Fruit fly (Drosophila melanogaster): ENCODE results near the gene Nepl6.

The Nepl6 gene

dm6 chr2L:6351809-6352182 lies 33.5 kb downstream of the Nepl6 start (continued):
- TF ChIP-seq bsh (GFP tag; optimal IDR thresholded peaks at IDR 0.05) (peak in 1 of 2 experiments; percentile 66), CG7963 (GFP tag; IDR thresholded peaks at IDR 0.05; ENCODE audit: partially characterized antibody) (no peak), ab (GFP tag; optimal IDR thresholded peaks at IDR 0.05) (peak; percentile 11), CG1529 (GFP tag; optimal IDR thresholded peaks at IDR 0.05) (peak; percentile 21), croc (GFP tag; conservative IDR thresholded peaks at IDR 0.05) (peak; percentile 59; the same call in 2 of the 3 replicates), CG13894 (tag; optimal IDR thresholded peaks at IDR 0.05) (peak; percentile 88), sna (GFP tag; IDR thresholded peaks at IDR 0.05; ENCODE audit: partially characterized antibody) (no peak), CG2875 (GFP tag; optimal IDR thresholded peaks at IDR 0.05) (no peak), CG3995 (GFP tag; optimal IDR thresholded peaks at IDR 0.05) (peak; percentile 44), CG6254 (GFP tag; optimal IDR thresholded peaks at IDR 0.05) (no peak), Camta (GFP tag; optimal IDR thresholded peaks at IDR 0.05) (peak; percentile 64), nerfin-2 (GFP tag; IDR thresholded peaks at IDR 0.05; ENCODE audit: partially characterized antibody) (no peak), Fer2 (tag; optimal IDR thresholded peaks at IDR 0.05) (peak; percentile 83), CG9609 (GFP tag; optimal IDR thresholded peaks at IDR 0.05) (peak; percentile 51), scrt (GFP tag; optimal IDR thresholded peaks at IDR 0.05) (peak; percentile 77), CG16815 (GFP tag; optimal IDR thresholded peaks at IDR 0.05) (peak; percentile 81), CG5953 (GFP tag; IDR thresholded peaks at IDR 0.05) (peak; percentile 35), ind (GFP tag; optimal IDR thresholded peaks at IDR 0.05) (peak; percentile 85), CG32772 (GFP tag; IDR thresholded peaks at IDR 0.05) (peak; percentile 81), CG11696 (GFP tag; IDR thresholded peaks at IDR 0.05) (0 out of 2 replicates have a peak, but pooled peaks have one; percentile 44), CG13296 (GFP tag; optimal IDR thresholded peaks at IDR 0.05) (peak; percentile 86), ttk (GFP tag; IDR thresholded peaks at IDR 0.05) (peak; percentile 79), hbn (GFP tag; IDR thresholded peaks at IDR 0.05; ENCODE audit: partially characterized antibody) (no peak), hb (GFP tag; IDR thresholded peaks at IDR 0.05; ENCODE audit: partially characterized antibody) (no peak), CG10543 (GFP tag; optimal IDR thresholded peaks at IDR 0.05) (peak; percentile 90), CG2202 (tag; optimal IDR thresholded peaks at IDR 0.05) (no peak), Kr (GFP tag; optimal IDR thresholded peaks at IDR 0.05) (no peak), Xrp1 (GFP tag; IDR thresholded peaks at IDR 0.05) (peak; percentile 81), Neu2 (GFP tag; optimal IDR thresholded peaks at IDR 0.05; ENCODE audit: borderline replicate concordance) (no peak), Asciz (GFP tag; optimal IDR thresholded peaks at IDR 0.05) (peak; percentile 45), NC2α (GFP tag; optimal IDR thresholded peaks at IDR 0.05) (peak; percentile 27), CG4854 (GFP tag; optimal IDR thresholded peaks at IDR 0.05) (peak; percentile 50), org-1 (GFP tag; optimal IDR thresholded peaks at IDR 0.05) (peak; percentile 78), gce (GFP tag; IDR thresholded peaks at IDR 0.05) (peak; percentile 66; the same call in 1 of the 3 replicates), GATAe (GFP tag; conservative IDR thresholded peaks at IDR 0.05) (peak; percentile 88), amos (GFP tag; IDR thresholded peaks at IDR 0.05; ENCODE audit: partially characterized antibody) (peak; percentile 38; the same call in 1 of the 2 replicates), YL-1 (GFP tag; optimal IDR thresholded peaks at IDR 0.05) (no peak), bigmax (GFP tag; optimal IDR thresholded peaks at IDR 0.05) (no peak), CG11504 (tag; optimal IDR thresholded peaks at IDR 0.05) (peak; percentile 91), Pdp1 (GFP tag; optimal IDR thresholded peaks at IDR 0.05) (peak; percentile 85 to 94), B-H1 (GFP tag; IDR thresholded peaks at IDR 0.05) (peak; percentile 78), tna (GFP tag; IDR thresholded peaks at IDR 0.05; ENCODE audit: partially characterized antibody) (no peak), B-H2 (GFP tag; optimal IDR thresholded peaks at IDR 0.05) (peak; percentile 88), CG9437 (GFP tag; optimal IDR thresholded peaks at IDR 0.05) (peak; percentile 27), eyg (GFP tag; optimal IDR thresholded peaks at IDR 0.05) (peak; percentile 70), Ada2b (GFP tag; IDR thresholded peaks at IDR 0.05) (peak; percentile 83), CG5245 (GFP tag; optimal IDR thresholded peaks at IDR 0.05) (peak; percentile 67), D (optimal IDR thresholded peaks at IDR 0.05) (no peak), D (GFP tag; optimal IDR thresholded peaks at IDR 0.05) (peak; percentile 63), CG14965 (GFP tag; optimal IDR thresholded peaks at IDR 0.05; ENCODE audit: borderline replicate concordance) (no peak)

Measured in whole organism, embryonic.